Fruit fly (Drosophila melanogaster) whole organism, prepupa: ENCODE data around the gene Sh.

Source experiments
- Blimp-1 ChIP-seq: fragments of 200-800 bp; sonication (Bioruptor generic); optimal IDR thresholded peaks from 3 replicates; lab custom pipeline; 2017; ENCODE audit warnings: missing biosample characterization, missing genetic modification characterization, mild to moderate bottlenecking, moderate library complexity, missing genetic modification reagents
- CG10631 ChIP-seq: fragments of 200-800 bp; sonication (Bioruptor generic); optimal IDR thresholded peaks from 2 replicates; lab custom pipeline; 2016; ENCODE audit warnings: missing biosample characterization, missing genetic modification characterization
- CG10669 ChIP-seq: fragments of 200-800 bp; sonication (Bioruptor generic); optimal IDR thresholded peaks from 3 replicates; lab custom pipeline; 2018; ENCODE audit warnings: missing biosample characterization, mild to moderate bottlenecking, missing genetic modification characterization, moderate library complexity
- CG15336 ChIP-seq: fragments of 200-800 bp; sonication (Bioruptor generic); IDR thresholded peaks from 2 replicates; pipeline ENCODE4 v1.3.6; 2022; ENCODE audit warnings: missing biosample characterization, missing genetic modification characterization
- CG1621 ChIP-seq: fragments of 200-800 bp; sonication (Bioruptor generic); optimal IDR thresholded peaks from 3 replicates; lab custom pipeline; 2018; ENCODE audit warnings: missing biosample characterization, mild to moderate bottlenecking, missing genetic modification characterization
- CG32006 ChIP-seq: fragments of 200-800 bp; sonication (Bioruptor generic); optimal IDR thresholded peaks from 3 replicates; lab custom pipeline; 2017; ENCODE audit warnings: missing biosample characterization, mild to moderate bottlenecking, missing genetic modification characterization
- CG4318 ChIP-seq: fragments of 200-800 bp; sonication (Bioruptor generic); optimal IDR thresholded peaks from 3 replicates; lab custom pipeline; 2017; ENCODE audit warnings: missing biosample characterization, mild to moderate bottlenecking, missing genetic modification characterization
- CG6163 ChIP-seq: fragments of 200-800 bp; sonication (Bioruptor generic); IDR thresholded peaks from 3 replicates; pipeline ENCODE4 v1.3.6; 2022; ENCODE audit warnings: missing biosample characterization, missing genetic modification characterization
- CG6276 ChIP-seq: fragments of 200-800 bp; sonication (Bioruptor generic); optimal IDR thresholded peaks from 2 replicates; lab custom pipeline; 2017; ENCODE audit warnings: missing biosample characterization, mild to moderate bottlenecking, missing genetic modification characterization
- CG6792 ChIP-seq: fragments of 200-800 bp; sonication (Bioruptor generic); optimal IDR thresholded peaks from 3 replicates; lab custom pipeline; 2016; ENCODE audit warnings: missing biosample characterization, missing genetic modification characterization
- CG7368 ChIP-seq: fragments of 200-800 bp; sonication (Bioruptor generic); optimal IDR thresholded peaks from 3 replicates; lab custom pipeline; 2016; ENCODE audit warnings: missing biosample characterization, missing genetic modification characterization
- CG8119 ChIP-seq: fragments of 200-800 bp; sonication (Bioruptor generic); IDR thresholded peaks from 3 replicates; pipeline ENCODE4 v1.3.6; 2022; ENCODE audit warnings: missing biosample characterization, missing genetic modification characterization
- CG8319 ChIP-seq: fragments of 200-800 bp; sonication (Bioruptor generic); optimal IDR thresholded peaks from 3 replicates; lab custom pipeline; 2016; ENCODE audit warnings: missing biosample characterization, missing genetic modification characterization
- CG8632 ChIP-seq: fragments of 200-800 bp; sonication (Bioruptor generic); optimal IDR thresholded peaks from 3 replicates; lab custom pipeline; 2016; ENCODE audit warnings: missing biosample characterization, missing genetic modification characterization
- Eip78C ChIP-seq: fragments of 200-800 bp; sonication (Bioruptor generic); peaks from one replicate; lab custom pipeline; 2016; ENCODE audit warnings: missing biosample characterization, missing genetic modification characterization
- Eip93F ChIP-seq: fragments of 200-800 bp; sonication (Bioruptor generic); optimal IDR thresholded peaks from 2 replicates; lab custom pipeline; 2016; ENCODE audit warnings: missing biosample characterization, mild to moderate bottlenecking, missing genetic modification characterization
- Ets96B ChIP-seq: fragments of 200-800 bp; optimal IDR thresholded peaks from 2 replicates; lab custom pipeline; 2019; ENCODE audit warnings: missing biosample characterization, mild to moderate bottlenecking, missing genetic modification characterization, moderate library complexity
- Gug ChIP-seq: fragments of 200-800 bp; sonication (Bioruptor generic); IDR thresholded peaks from 2 replicates; pipeline ENCODE4 v1.3.6; 2022; ENCODE audit warnings: missing biosample characterization, missing genetic modification characterization
- Hr38 ChIP-seq: sonication (Bioruptor generic); optimal IDR thresholded peaks from 2 replicates; lab custom pipeline; 2016; ENCODE audit warnings: missing biosample characterization, missing genetic modification characterization
- Hr39 ChIP-seq: fragments of 200-800 bp; sonication (Bioruptor generic); optimal IDR thresholded peaks from 2 replicates; lab custom pipeline; 2016; ENCODE audit warnings: missing biosample characterization, missing genetic modification characterization
- Hr4 ChIP-seq: fragments of 200-800 bp; sonication (Bioruptor generic); optimal IDR thresholded peaks from 3 replicates; lab custom pipeline; 2016; ENCODE audit warnings: missing biosample characterization, missing genetic modification characterization
- Lpt ChIP-seq: fragments of 200-800 bp; sonication (Bioruptor generic); optimal IDR thresholded peaks from 3 replicates; lab custom pipeline; 2016; ENCODE audit warnings: missing biosample characterization, missing genetic modification characterization
- OdsH ChIP-seq: fragments of 200-800 bp; sonication (Bioruptor generic); optimal IDR thresholded peaks from 3 replicates; lab custom pipeline; 2016; ENCODE audit warnings: missing biosample characterization, missing genetic modification characterization
- Smox ChIP-seq: fragments of 200-800 bp; sonication (Bioruptor generic); optimal IDR thresholded peaks from 3 replicates; lab custom pipeline; 2016; ENCODE audit warnings: missing biosample characterization, missing genetic modification characterization
- Sox102F ChIP-seq: fragments of 200-800 bp; sonication (Bioruptor generic); optimal IDR thresholded peaks from 2 replicates; lab custom pipeline; 2016; ENCODE audit warnings: missing biosample characterization, mild to moderate bottlenecking, missing genetic modification characterization
- Sox14 ChIP-seq: fragments of 200-800 bp; sonication (Bioruptor generic); optimal IDR thresholded peaks from 3 replicates; lab custom pipeline; 2016; ENCODE audit warnings: missing biosample characterization, missing genetic modification characterization
- Sox15 ChIP-seq: fragments of 200-800 bp; sonication (Bioruptor generic); optimal IDR thresholded peaks from 3 replicates; lab custom pipeline; 2016; ENCODE audit warnings: missing biosample characterization, missing genetic modification characterization
- achi ChIP-seq: fragments of 200-800 bp; sonication (Bioruptor generic); optimal IDR thresholded peaks from 3 replicates; lab custom pipeline; 2016; ENCODE audit warnings: missing biosample characterization, missing genetic modification characterization
- acj6 ChIP-seq: fragments of 200-800 bp; sonication (Bioruptor generic); optimal IDR thresholded peaks from 3 replicates; lab custom pipeline; 2016; ENCODE audit warnings: missing biosample characterization, missing genetic modification characterization
- cyc ChIP-seq: fragments of 200-800 bp; sonication (Bioruptor generic); optimal IDR thresholded peaks from 3 replicates; lab custom pipeline; 2016; ENCODE audit warnings: missing biosample characterization, missing genetic modification characterization
- dac ChIP-seq: fragments of 200-800 bp; sonication (Bioruptor generic); optimal IDR thresholded peaks from 2 replicates; lab custom pipeline; 2017; ENCODE audit warnings: missing biosample characterization, mild to moderate bottlenecking, missing genetic modification characterization
- dsx ChIP-seq: fragments of 200-800 bp; optimal IDR thresholded peaks from 3 replicates; lab custom pipeline; 2019; ENCODE audit warnings: missing biosample characterization, mild to moderate bottlenecking, missing genetic modification characterization, moderate library complexity; ENCODE audit not compliant: poor library complexity, severe bottlenecking
- eg ChIP-seq: fragments of 200-800 bp; sonication (Bioruptor generic); IDR thresholded peaks from 3 replicates; pipeline ENCODE4 v1.3.6; 2022; ENCODE audit warnings: missing biosample characterization, missing genetic modification characterization
- esn ChIP-seq: fragments of 200-800 bp; sonication (Bioruptor generic); optimal IDR thresholded peaks from 2 replicates; lab custom pipeline; 2016; ENCODE audit warnings: missing biosample characterization, mild to moderate bottlenecking, missing genetic modification characterization, moderate library complexity
- fd59A ChIP-seq: fragments of 200-800 bp; sonication (Bioruptor generic); optimal IDR thresholded peaks from 2 replicates; lab custom pipeline; 2017; ENCODE audit warnings: missing biosample characterization, mild to moderate bottlenecking, missing genetic modification characterization, missing genetic modification reagents
- fkh ChIP-seq: fragments of 200-800 bp; sonication (Bioruptor generic); optimal IDR thresholded peaks from 3 replicates; lab custom pipeline; 2017; ENCODE audit warnings: missing biosample characterization, mild to moderate bottlenecking, missing genetic modification characterization, moderate library complexity
- lz ChIP-seq: fragments of 200-800 bp; sonication (Bioruptor generic); optimal IDR thresholded peaks from 3 replicates; lab custom pipeline; 2016; ENCODE audit warnings: missing biosample characterization, missing genetic modification characterization
- pdm3 ChIP-seq: fragments of 200-800 bp; sonication (Bioruptor generic); optimal IDR thresholded peaks from 3 replicates; lab custom pipeline; 2016; ENCODE audit warnings: missing biosample characterization, missing genetic modification characterization
- salr ChIP-seq, 2 experiments: fragments of 200-800 bp; sonication (Bioruptor generic); optimal IDR thresholded peaks; 3 replicates each; lab custom pipeline; 2016 to 2018; ENCODE audit warnings: missing biosample characterization in 2 of 2, missing genetic modification characterization in 2 of 2, mild to moderate bottlenecking in 1 of 2
- spab ChIP-seq: fragments of 200-800 bp; sonication (Bioruptor generic); optimal IDR thresholded peaks from 2 replicates; lab custom pipeline; 2017; ENCODE audit warnings: missing biosample characterization, mild to moderate bottlenecking, missing genetic modification characterization, missing genetic modification reagents
- ss ChIP-seq, 2 experiments: fragments of 200-800 bp; sonication (Bioruptor generic); optimal IDR thresholded peaks; 2 replicates in 1 of 2; 3 replicates in 1 of 2; lab custom pipeline; 2017 to 2018; ENCODE audit warnings: mild to moderate bottlenecking in 2 of 2, missing biosample characterization in 2 of 2, missing genetic modification characterization in 2 of 2, moderate library complexity in 1 of 2
- svp ChIP-seq: fragments of 200-800 bp; sonication (Bioruptor generic); peaks from one replicate; lab custom pipeline; 2016; ENCODE audit warnings: missing biosample characterization, missing genetic modification characterization
- topi ChIP-seq: fragments of 200-800 bp; sonication (Bioruptor generic); optimal IDR thresholded peaks from 3 replicates; lab custom pipeline; 2016; ENCODE audit warnings: missing biosample characterization, missing genetic modification characterization
- vri ChIP-seq: fragments of 200-800 bp; sonication (Bioruptor generic); optimal IDR thresholded peaks from 3 replicates; lab custom pipeline; 2016; ENCODE audit warnings: missing biosample characterization, mild to moderate bottlenecking, missing genetic modification characterization

The Sh gene

dm6 chrX:17878632-17879033, 184.4 kb downstream of the Sh start (continued):
- no peak for TF ChIP-seq dsx (GFP tag; lab: Kevin White, UChicago)
- TF ChIP-seq Ets96B (tag; lab: Kevin White, UChicago): no peak
- peak; percentile 82 for TF ChIP-seq CG6163 (GFP tag; lab: Robert Waterston, UW)
- TF ChIP-seq Gug (GFP tag; lab: Robert Waterston, UW): no peak
- TF ChIP-seq Hr39 (GFP tag; lab: Kevin White, UChicago): no peak

- TF ChIP-seq CG6792 (GFP tag; lab: Kevin White, UChicago) (peak; percentile 19), CG6163 (GFP tag; lab: Robert Waterston, UW) (0 out of 3 replicates have a peak, but pooled peaks have one; percentile 14), Sox14 (peak; percentile 26), eg (GFP tag; lab: Robert Waterston, UW) (0 out of 3 replicates have a peak, but pooled peaks have one; percentile 31), OdsH (no peak)
These were observed 185.1 kb downstream of the Sh start for dm6 chrX:17877974-17878373.

dm6 chrX:17876518-17876917, 186.5 kb downstream of the Sh start:
- no peak for TF ChIP-seq esn (GFP tag; lab: Kevin White, UChicago)
- TF ChIP-seq dsx (GFP tag; lab: Kevin White, UChicago): peak; percentile 73
- no peak for TF ChIP-seq salr (GFP tag; optimal IDR thresholded peaks at IDR 0.05; lab: Kevin White, UChicago)
- TF ChIP-seq CG10631 (GFP tag; lab: Kevin White, UChicago): no peak
- TF ChIP-seq lz (GFP tag; lab: Kevin White, UChicago): no peak
- TF ChIP-seq ss (GFP tag; optimal IDR thresholded peaks at IDR 0.05; lab: Kevin White, UChicago): peak in 1 of 2 experiments; percentile 4
- TF ChIP-seq Eip78C (GFP tag; lab: Kevin White, UChicago): peak; percentile 7
- peak; percentile 15 for TF ChIP-seq fkh (GFP tag; lab: Kevin White, UChicago)
- no peak for TF ChIP-seq topi (GFP tag; lab: Kevin White, UChicago)
- TF ChIP-seq svp: peak; percentile 30

dm6 chrX:17875695-17876094, 187.4 kb downstream of the Sh start:
- TF ChIP-seq spab (no peak), Hr38 (GFP tag; lab: Kevin White, UChicago) (no peak), Ets96B (tag; lab: Kevin White, UChicago) (no peak), pdm3 (GFP tag; lab: Kevin White, UChicago) (no peak), Lpt (GFP tag; lab: Kevin White, UChicago) (no peak), Sox15 (GFP tag; lab: Kevin White, UChicago) (no peak), Hr4 (GFP tag; lab: Kevin White, UChicago) (no peak), CG8119 (no peak), CG10631 (GFP tag; lab: Kevin White, UChicago) (no peak), svp (peak; percentile 58), Eip93F (GFP tag; lab: Kevin White, UChicago) (peak; percentile 64), CG15336 (GFP tag; lab: Robert Waterston, UW) (no peak), dac (no peak), Blimp-1 (GFP tag; lab: Kevin White, UChicago) (no peak), CG1621 (tag; lab: Kevin White, UChicago) (no peak), achi (no peak), CG6163 (GFP tag; lab: Robert Waterston, UW) (no peak), lz (GFP tag; lab: Kevin White, UChicago) (no peak), CG6792 (GFP tag; lab: Kevin White, UChicago) (no peak), cyc (GFP tag; lab: Kevin White, UChicago) (no peak), vri (GFP tag; lab: Kevin White, UChicago) (no peak), Sox14 (peak; percentile 15), CG6276 (GFP tag; lab: Kevin White, UChicago) (no peak), Eip78C (GFP tag; lab: Kevin White, UChicago) (peak; percentile 41), CG10669 (no peak), CG4318 (GFP tag; lab: Kevin White, UChicago) (no peak), CG8632 (GFP tag; lab: Kevin White, UChicago) (no peak), acj6 (GFP tag; lab: Kevin White, UChicago) (no peak), CG7368 (no peak), CG32006 (no peak), fd59A (GFP tag; lab: Kevin White, UChicago) (no peak), Smox (GFP tag; lab: Kevin White, UChicago) (peak; percentile 33), CG8319 (no peak), Gug (GFP tag; lab: Robert Waterston, UW) (no peak), Sox102F (no peak), esn (GFP tag; lab: Kevin White, UChicago) (no peak)
